Worm (Caenorhabditis elegans) whole organism, L1 larva: ENCODE results near the gene psf-1.

ENCODE experiments used
- C34B4.2 ChIP-seq: sonication (generic microtip); optimal IDR thresholded peaks from 2 replicates; lab custom pipeline; 2017; ENCODE audit warnings: mild to moderate bottlenecking, missing genetic modification characterization, missing compliant biosample characterization
- F16B12.6 ChIP-seq: fragments of 150-350 bp; optimal IDR thresholded peaks from 2 replicates; lab custom pipeline; 2014; ENCODE audit warnings: missing biosample characterization, missing genetic modification characterization
- aha-1 ChIP-seq: fragments of 150-350 bp; optimal IDR thresholded peaks from 2 replicates; lab custom pipeline; 2014; ENCODE audit warnings: missing biosample characterization, missing genetic modification characterization
- alr-1 ChIP-seq: fragments of 200-800 bp; sonication (Bioruptor generic); optimal IDR thresholded peaks from 2 replicates; lab custom pipeline; 2018; ENCODE audit warnings: borderline replicate concordance, mild to moderate bottlenecking, missing genetic modification characterization, missing compliant biosample characterization
- blmp-1 ChIP-seq: fragments of 150-350 bp; optimal IDR thresholded peaks from 2 replicates; lab custom pipeline; 2014; ENCODE audit warnings: missing biosample characterization, missing genetic modification characterization
- ceh-8 ChIP-seq: fragments of 200-800 bp; sonication (Bioruptor generic); optimal IDR thresholded peaks from 2 replicates; lab custom pipeline; 2018; ENCODE audit warnings: mild to moderate bottlenecking, missing genetic modification characterization, moderate library complexity, missing compliant biosample characterization
- ceh-88 ChIP-seq: fragments of 200-800 bp; sonication (Bioruptor generic); IDR thresholded peaks from 2 replicates; pipeline ENCODE4 v1.3.6; 2022; ENCODE audit warnings: missing genetic modification characterization, missing compliant biosample characterization
- ceh-90 ChIP-seq: sonication (generic microtip); optimal IDR thresholded peaks from 2 replicates; lab custom pipeline; 2016; ENCODE audit warnings: missing genetic modification characterization, missing compliant biosample characterization
- ces-1 ChIP-seq: fragments of 150-350 bp; optimal IDR thresholded peaks from 2 replicates; lab custom pipeline; 2014; ENCODE audit warnings: missing biosample characterization, missing genetic modification reagents, missing genetic modification characterization
- elt-3 ChIP-seq, 6 experiments: fragments of 150-350 bp in 1 of 6; sonication (generic microtip); optimal IDR thresholded peaks; 2 replicates each; lab custom pipeline; 2017 to 2018; ENCODE audit warnings: missing biosample characterization in 6 of 6, missing genetic modification characterization in 6 of 6, inconsistent platforms in 1 of 6
- ets-5 ChIP-seq: fragments of 200-800 bp; sonication (Bioruptor generic); IDR thresholded peaks from 2 replicates; pipeline ENCODE4 v1.3.6; 2022; ENCODE audit warnings: missing genetic modification characterization, missing compliant biosample characterization
- fkh-4 ChIP-seq: sonication (generic microtip); optimal IDR thresholded peaks from 2 replicates; lab custom pipeline; 2016; ENCODE audit warnings: missing compliant biosample characterization, missing genetic modification characterization, borderline replicate concordance
- fkh-8 ChIP-seq: sonication (generic microtip); optimal IDR thresholded peaks from 2 replicates; lab custom pipeline; 2016; ENCODE audit warnings: mild to moderate bottlenecking, missing genetic modification characterization, missing compliant biosample characterization
- fos-1 ChIP-seq: fragments of 150-350 bp; optimal IDR thresholded peaks from 2 replicates; lab custom pipeline; 2014; ENCODE audit warnings: missing biosample characterization, missing genetic modification characterization
- hlh-4 ChIP-seq: sonication (generic microtip); optimal IDR thresholded peaks from 2 replicates; lab custom pipeline; 2016; ENCODE audit warnings: mild to moderate bottlenecking, missing genetic modification characterization, missing compliant biosample characterization
- isw-1 ChIP-seq: fragments of 200-800 bp; sonication (Bioruptor generic); IDR thresholded peaks from 2 replicates; pipeline ENCODE4 v1.3.6; 2022; ENCODE audit warnings: missing genetic modification characterization, missing compliant biosample characterization
- jun-1 ChIP-seq: fragments of 150-350 bp; optimal IDR thresholded peaks from 2 replicates; lab custom pipeline; 2014; ENCODE audit warnings: missing biosample characterization, missing genetic modification reagents, missing genetic modification characterization
- lin-13 ChIP-seq: fragments of 150-350 bp; optimal IDR thresholded peaks from 2 replicates; lab custom pipeline; 2014; ENCODE audit warnings: missing biosample characterization, missing genetic modification reagents, missing genetic modification characterization
- lin-14 ChIP-seq: fragments of 200-800 bp; sonication (Bioruptor generic); optimal IDR thresholded peaks from 2 replicates; lab custom pipeline; 2018; ENCODE audit warnings: mild to moderate bottlenecking, missing genetic modification characterization, moderate library complexity, missing compliant biosample characterization
- lin-35 ChIP-seq, 2 experiments: fragments of 150-350 bp; optimal IDR thresholded peaks; 2 replicates each; lab custom pipeline; 2014; ENCODE audit warnings: missing biosample characterization in 2 of 2, missing genetic modification characterization in 2 of 2, missing genetic modification reagents in 2 of 2
- lin-39 ChIP-seq: fragments of 150-350 bp; optimal IDR thresholded peaks from 2 replicates; lab custom pipeline; 2014; ENCODE audit warnings: missing biosample characterization, missing genetic modification reagents, missing genetic modification characterization
- lir-3 ChIP-seq: sonication (generic microtip); optimal IDR thresholded peaks from 2 replicates; lab custom pipeline; 2016; ENCODE audit warnings: mild to moderate bottlenecking, missing genetic modification characterization, moderate library complexity, missing compliant biosample characterization; ENCODE audit not compliant: poor library complexity
- lsy-2 ChIP-seq, 2 experiments: fragments of 150-350 bp; optimal IDR thresholded peaks; 2 replicates each; lab custom pipeline; 2014; ENCODE audit warnings: missing biosample characterization in 2 of 2, missing genetic modification characterization in 2 of 2
- mdl-1 ChIP-seq, 2 experiments: fragments of 150-350 bp; optimal IDR thresholded peaks; 2 replicates each; lab custom pipeline; 2014 to 2017; ENCODE audit warnings: missing biosample characterization in 2 of 2, missing genetic modification characterization in 2 of 2, inconsistent platforms in 1 of 2
- mef-2 ChIP-seq: fragments of 150-350 bp; optimal IDR thresholded peaks from 2 replicates; lab custom pipeline; 2014; ENCODE audit warnings: missing biosample characterization, missing genetic modification characterization
- mep-1 ChIP-seq: fragments of 150-350 bp; optimal IDR thresholded peaks from 2 replicates; lab custom pipeline; 2014; ENCODE audit warnings: missing biosample characterization, missing genetic modification characterization
- nhr-11 ChIP-seq: fragments of 150-350 bp; optimal IDR thresholded peaks from 2 replicates; lab custom pipeline; 2014; ENCODE audit warnings: missing biosample characterization, missing genetic modification characterization
- nhr-19 ChIP-seq: fragments of 200-800 bp; sonication (Bioruptor generic); conservative IDR thresholded peaks from 2 replicates; pipeline ENCODE4 v1.3.6; 2022; ENCODE audit warnings: missing genetic modification characterization, missing compliant biosample characterization
- nhr-20 ChIP-seq: sonication (generic microtip); optimal IDR thresholded peaks from 2 replicates; lab custom pipeline; 2016; ENCODE audit warnings: mild to moderate bottlenecking, missing genetic modification characterization, missing compliant biosample characterization
- nhr-237 ChIP-seq: fragments of 150-350 bp; optimal IDR thresholded peaks from 2 replicates; lab custom pipeline; 2014; ENCODE audit warnings: missing biosample characterization, missing genetic modification characterization
- nhr-47 ChIP-seq: sonication (generic microtip); optimal IDR thresholded peaks from 2 replicates; lab custom pipeline; 2016; ENCODE audit warnings: mild to moderate bottlenecking, missing genetic modification characterization, moderate library complexity, missing compliant biosample characterization
- nhr-84 ChIP-seq: sonication (generic microtip); optimal IDR thresholded peaks from 2 replicates; lab custom pipeline; 2017; ENCODE audit warnings: missing biosample characterization, missing genetic modification characterization
- nhr-90 ChIP-seq: sonication (generic microtip); optimal IDR thresholded peaks from 2 replicates; lab custom pipeline; 2016; ENCODE audit warnings: mild to moderate bottlenecking, missing genetic modification characterization, missing compliant biosample characterization; ENCODE audit not compliant: poor library complexity
- pag-3 ChIP-seq: sonication (generic microtip); optimal IDR thresholded peaks from 2 replicates; lab custom pipeline; 2017; ENCODE audit warnings: missing genetic modification characterization, mild to moderate bottlenecking, missing compliant biosample characterization, antibody characterized with exemption, borderline replicate concordance; ENCODE audit not compliant: insufficient read depth
- pax-3 ChIP-seq: fragments of 200-800 bp; sonication (Bioruptor generic); optimal IDR thresholded peaks from 2 replicates; lab custom pipeline; 2018; ENCODE audit warnings: mild to moderate bottlenecking, missing genetic modification characterization, moderate library complexity, missing compliant biosample characterization
- pqm-1 ChIP-seq: sonication (generic microtip); optimal IDR thresholded peaks from 3 replicates; lab custom pipeline; 2017; ENCODE audit warnings: missing biosample characterization, missing genetic modification characterization
- skn-1 ChIP-seq: fragments of 150-350 bp; optimal IDR thresholded peaks from 2 replicates; lab custom pipeline; 2014; ENCODE audit warnings: missing biosample characterization, missing genetic modification characterization
- snpc-4 ChIP-seq: fragments of 150-350 bp; optimal IDR thresholded peaks from 2 replicates; lab custom pipeline; 2014; ENCODE audit warnings: missing biosample characterization, missing genetic modification characterization
- sox-4 ChIP-seq: sonication (generic microtip); optimal IDR thresholded peaks from 2 replicates; lab custom pipeline; 2016; ENCODE audit warnings: missing genetic modification characterization, missing compliant biosample characterization
- sptf-1 ChIP-seq: fragments of 150-350 bp; optimal IDR thresholded peaks from 2 replicates; lab custom pipeline; 2014; ENCODE audit warnings: missing biosample characterization, missing genetic modification characterization
- swsn-7 ChIP-seq: sonication (generic microtip); optimal IDR thresholded peaks from 2 replicates; lab custom pipeline; 2016; ENCODE audit warnings: missing genetic modification characterization, missing compliant biosample characterization
- tbx-2 ChIP-seq: sonication (generic microtip); optimal IDR thresholded peaks from 2 replicates; lab custom pipeline; 2016; ENCODE audit warnings: missing genetic modification characterization, missing compliant biosample characterization
- unc-130 ChIP-seq: fragments of 150-350 bp; optimal IDR thresholded peaks from 2 replicates; lab custom pipeline; 2017; ENCODE audit warnings: missing biosample characterization, missing genetic modification characterization, inconsistent platforms
- unc-86 ChIP-seq: sonication (generic microtip); optimal IDR thresholded peaks from 2 replicates; lab custom pipeline; 2016; ENCODE audit warnings: missing genetic modification characterization, missing compliant biosample characterization
- unc-98 ChIP-seq: fragments of 200-800 bp; sonication (Bioruptor generic); IDR thresholded peaks from 2 replicates; pipeline ENCODE4 v1.3.6; 2022; ENCODE audit warnings: missing genetic modification characterization, missing compliant biosample characterization
- vab-15 ChIP-seq: sonication (generic microtip); optimal IDR thresholded peaks from 2 replicates; lab custom pipeline; 2017; ENCODE audit warnings: missing genotype, mild to moderate bottlenecking, missing genetic modification characterization, missing compliant biosample characterization
- xbp-1 ChIP-seq: sonication (generic microtip); optimal IDR thresholded peaks from 2 replicates; lab custom pipeline; 2016; ENCODE audit warnings: missing genetic modification characterization, missing compliant biosample characterization
- ztf-4 ChIP-seq: fragments of 150-350 bp; optimal IDR thresholded peaks from 2 replicates; lab custom pipeline; 2014; ENCODE audit warnings: missing biosample characterization, missing genetic modification characterization

Gene psf-1

ce11 chrII:9967999-9968706, at the start of gene psf-1, which contains the start of gene R53.4 (continued):
- TF ChIP-seq pqm-1 (tag; lab: Kevin White, UChicago) (no peak), lin-39 (tag; lab: Kevin White, UChicago) (no peak), lin-13 (peak; percentile 53), fkh-8 (tag; lab: Kevin White, UChicago) (peak; percentile 53), nhr-20 (tag; lab: Kevin White, UChicago) (peak; percentile 71), alr-1 (no peak), skn-1 (tag; lab: Kevin White, UChicago) (peak; percentile 83), sox-4 (tag; lab: Kevin White, UChicago) (no peak), nhr-47 (tag; lab: Kevin White, UChicago) (peak; percentile 69), nhr-237 (tag; lab: Kevin White, UChicago) (no peak), pax-3 (peak; percentile 33), mdl-1 (tag; optimal IDR thresholded peaks at IDR 0.05; lab: Kevin White, UChicago) (peak in 1 of 2 experiments; percentile 24), elt-3 (tag; optimal IDR thresholded peaks at IDR 0.05; lab: Kevin White, UChicago) (peak in 1 of 6 experiments; percentile 72), mep-1 (tag; lab: Kevin White, UChicago) (peak; percentile 76), xbp-1 (peak; percentile 61), fkh-4 (no peak), unc-130 (tag; lab: Kevin White, UChicago) (peak; percentile 32), tbx-2 (peak; percentile 72), pag-3 (no peak), nhr-19 (GFP tag; lab: Robert Waterston, UW) (peak; percentile 48), nhr-84 (tag; lab: Kevin White, UChicago) (no peak), lsy-2 (tag; optimal IDR thresholded peaks at IDR 0.05; lab: Kevin White, UChicago) (peak; percentile 80 to 88), swsn-7 (tag; lab: Kevin White, UChicago) (peak; percentile 58), isw-1 (peak; percentile 59), F16B12.6 (tag; lab: Kevin White, UChicago) (peak; percentile 55), vab-15 (peak; percentile 37), unc-86 (tag; lab: Kevin White, UChicago) (peak; percentile 30), ceh-88 (GFP tag; lab: Robert Waterston, UW) (no peak), C34B4.2 (tag; lab: Kevin White, UChicago) (no peak), fos-1 (tag; lab: Kevin White, UChicago) (no peak), mef-2 (tag; lab: Kevin White, UChicago) (no peak), snpc-4 (tag; lab: Kevin White, UChicago) (peak; percentile 23), jun-1 (no peak)

- TF ChIP-seq isw-1 (no peak), ceh-8 (no peak), sptf-1 (tag; lab: Kevin White, UChicago) (no peak), nhr-11 (no peak), hlh-4 (tag; lab: Kevin White, UChicago) (no peak), sox-4 (tag; lab: Kevin White, UChicago) (no peak), lir-3 (tag; lab: Kevin White, UChicago) (no peak)
Observed at ce11 chrII:9920468-9920867, 48.0 kb upstream of the psf-1 start, which contains the start of gene pho-10. TSS of gene pho-10 (minus strand) at chrII:9920568.

ce11 chrII:9921622-9922269, 46.7 kb upstream of the psf-1 start, which contains the start of gene C05C10.2:
TSS of gene C05C10.2 (plus strand) at chrII:9922219.
- TF ChIP-seq pqm-1 (tag; lab: Kevin White, UChicago) (no peak), pag-3 (no peak), ceh-90 (no peak), lin-14 (GFP tag; lab: Kevin White, UChicago) (no peak), lin-35 (GFP tag; optimal IDR thresholded peaks at IDR 0.05; lab: Kevin White, UChicago) (peak in 1 of 2 experiments; percentile 11), ces-1 (GFP tag; lab: Kevin White, UChicago) (no peak), blmp-1 (peak; percentile 28), unc-98 (GFP tag; lab: Robert Waterston, UW) (no peak), isw-1 (no peak), ztf-4 (tag; lab: Kevin White, UChicago) (no peak), aha-1 (tag; lab: Kevin White, UChicago) (no peak), vab-15 (no peak), ets-5 (GFP tag; lab: Robert Waterston, UW) (no peak), mef-2 (tag; lab: Kevin White, UChicago) (no peak), nhr-90 (tag; lab: Kevin White, UChicago) (no peak), jun-1 (no peak)
